Fruit fly (Drosophila melanogaster) whole organism, embryonic: ENCODE measurements around the gene Pino.

ENCODE experiments used
- Bdp1 ChIP-seq: fragments of 200-800 bp; sonication (Bioruptor generic); optimal IDR thresholded peaks from 3 replicates; lab custom pipeline; 2016; ENCODE audit warnings: missing biosample characterization, missing genetic modification characterization
- BtbVII ChIP-seq: fragments of 200-800 bp; sonication (Bioruptor generic); optimal IDR thresholded peaks from 3 replicates; lab custom pipeline; 2017; ENCODE audit warnings: missing biosample characterization, mild to moderate bottlenecking, missing genetic modification characterization
- CG10543 ChIP-seq: fragments of 200-800 bp; sonication (Bioruptor generic); optimal IDR thresholded peaks from 3 replicates; lab custom pipeline; 2017; ENCODE audit warnings: missing biosample characterization, mild to moderate bottlenecking, missing genetic modification characterization, moderate library complexity
- CG11504 ChIP-seq: fragments of 200-800 bp; sonication (Bioruptor generic); optimal IDR thresholded peaks from 3 replicates; lab custom pipeline; 2019; ENCODE audit warnings: missing biosample characterization, mild to moderate bottlenecking, missing genetic modification characterization, moderate library complexity
- CG11695 ChIP-seq: fragments of 200-800 bp; sonication (Bioruptor generic); IDR thresholded peaks from 3 replicates; pipeline ENCODE4 v1.3.6; 2022; ENCODE audit warnings: missing biosample characterization, missing genetic modification characterization
- CG11723 ChIP-seq: fragments of 200-800 bp; sonication (Bioruptor generic); optimal IDR thresholded peaks from 2 replicates; lab custom pipeline; 2017; ENCODE audit warnings: missing biosample characterization, mild to moderate bottlenecking, missing genetic modification characterization
- CG12219 ChIP-seq: fragments of 200-800 bp; sonication (Bioruptor generic); optimal IDR thresholded peaks from 3 replicates; lab custom pipeline; 2018; ENCODE audit warnings: missing biosample characterization, mild to moderate bottlenecking, missing genetic modification characterization
- CG12744 ChIP-seq: fragments of 200-800 bp; sonication (Bioruptor generic); optimal IDR thresholded peaks from 2 replicates; lab custom pipeline; 2016; ENCODE audit warnings: missing biosample characterization, missing genetic modification characterization
- CG13123 ChIP-seq: fragments of 200-800 bp; sonication (Bioruptor generic); optimal IDR thresholded peaks from 2 replicates; lab custom pipeline; 2016; ENCODE audit warnings: missing biosample characterization, missing genetic modification characterization
- CG13424 ChIP-seq: fragments of 200-800 bp; sonication (Bioruptor generic); optimal IDR thresholded peaks from 2 replicates; lab custom pipeline; 2019; ENCODE audit warnings: missing biosample characterization, mild to moderate bottlenecking, missing genetic modification characterization, moderate library complexity
- CG14441 ChIP-seq: fragments of 200-800 bp; sonication (Bioruptor generic); IDR thresholded peaks from 2 replicates; pipeline ENCODE4 v1.3.6; 2022; ENCODE audit warnings: missing biosample characterization, missing genetic modification characterization
- CG15269 ChIP-seq: fragments of 200-800 bp; sonication (Bioruptor generic); optimal IDR thresholded peaks from 2 replicates; lab custom pipeline; 2018; ENCODE audit warnings: missing biosample characterization, mild to moderate bottlenecking, missing genetic modification characterization, moderate library complexity
- CG15514 ChIP-seq: fragments of 200-800 bp; sonication (Bioruptor generic); optimal IDR thresholded peaks from 3 replicates; lab custom pipeline; 2017; ENCODE audit warnings: missing biosample characterization, missing genetic modification characterization, mild to moderate bottlenecking, moderate library complexity, missing genetic modification reagents
- CG17361 ChIP-seq: fragments of 200-800 bp; sonication (Bioruptor generic); IDR thresholded peaks from 3 replicates; pipeline ENCODE4 v1.3.6; 2022; ENCODE audit warnings: missing biosample characterization, missing genetic modification characterization
- CG17385 ChIP-seq: fragments of 200-800 bp; sonication (Bioruptor generic); optimal IDR thresholded peaks from 3 replicates; lab custom pipeline; 2018; ENCODE audit warnings: missing biosample characterization, mild to moderate bottlenecking, missing genetic modification characterization
- CG18599 ChIP-seq: fragments of 200-800 bp; sonication (Bioruptor generic); optimal IDR thresholded peaks from 3 replicates; lab custom pipeline; 2017; ENCODE audit warnings: missing biosample characterization, missing genetic modification characterization, mild to moderate bottlenecking, moderate library complexity, missing genetic modification reagents
- CG2129 ChIP-seq: fragments of 200-800 bp; sonication (Bioruptor generic); IDR thresholded peaks from 2 replicates; pipeline ENCODE4 v1.3.6; 2022; ENCODE audit warnings: missing biosample characterization, missing genetic modification characterization; ENCODE audit not compliant: partially characterized antibody
- CG2202 ChIP-seq: fragments of 200-800 bp; sonication (Bioruptor generic); optimal IDR thresholded peaks from 2 replicates; lab custom pipeline; 2018; ENCODE audit warnings: missing biosample characterization, mild to moderate bottlenecking, missing genetic modification characterization
- CG31388 ChIP-seq: fragments of 200-800 bp; sonication (Bioruptor generic); optimal IDR thresholded peaks from 2 replicates; lab custom pipeline; 2016; ENCODE audit warnings: missing biosample characterization, missing genetic modification characterization
- CG34422 ChIP-seq: fragments of 200-800 bp; sonication (Bioruptor generic); IDR thresholded peaks from 3 replicates; pipeline ENCODE4 v1.3.6; 2022; ENCODE audit warnings: missing biosample characterization, missing genetic modification characterization
- CG6765 ChIP-seq: fragments of 200-800 bp; sonication (Bioruptor generic); optimal IDR thresholded peaks from 3 replicates; lab custom pipeline; 2017; ENCODE audit warnings: missing biosample characterization, mild to moderate bottlenecking, missing genetic modification characterization
- CG9437 ChIP-seq: fragments of 200-800 bp; sonication (Bioruptor generic); optimal IDR thresholded peaks from 2 replicates; lab custom pipeline; 2018; ENCODE audit warnings: missing biosample characterization, mild to moderate bottlenecking, missing genetic modification characterization
- Dip3 ChIP-seq: fragments of 200-800 bp; sonication (Bioruptor generic); optimal IDR thresholded peaks from 3 replicates; lab custom pipeline; 2016; ENCODE audit warnings: missing biosample characterization, missing genetic modification characterization
- ERR ChIP-seq: fragments of 200-800 bp; sonication (Bioruptor generic); optimal IDR thresholded peaks from 2 replicates; lab custom pipeline; 2016; ENCODE audit warnings: missing biosample characterization, missing genetic modification characterization
- Fer1 ChIP-seq: fragments of 200-800 bp; sonication (Bioruptor generic); optimal IDR thresholded peaks from 2 replicates; lab custom pipeline; 2017; ENCODE audit warnings: missing biosample characterization, mild to moderate bottlenecking, missing genetic modification characterization
- Hmx ChIP-seq: fragments of 200-800 bp; sonication (Bioruptor generic); optimal IDR thresholded peaks from 2 replicates; lab custom pipeline; 2016; ENCODE audit warnings: missing biosample characterization, missing genetic modification characterization
- MTF-1 ChIP-seq: fragments of 200-800 bp; sonication (Bioruptor generic); optimal IDR thresholded peaks from 2 replicates; lab custom pipeline; 2018; ENCODE audit warnings: missing biosample characterization, mild to moderate bottlenecking, missing genetic modification characterization, borderline replicate concordance
- Optix ChIP-seq: fragments of 200-800 bp; sonication (Bioruptor generic); IDR thresholded peaks from 3 replicates; pipeline ENCODE4 v1.3.6; 2022; ENCODE audit warnings: missing biosample characterization, missing genetic modification characterization
- Rfx ChIP-seq: fragments of 200-800 bp; sonication (Bioruptor generic); IDR thresholded peaks from 2 replicates; pipeline ENCODE4 v1.3.6; 2022; ENCODE audit warnings: missing biosample characterization, missing genetic modification characterization
- TFAM ChIP-seq: fragments of 200-800 bp; sonication (Bioruptor generic); optimal IDR thresholded peaks from 2 replicates; lab custom pipeline; 2017; ENCODE audit warnings: missing biosample characterization, missing genetic modification characterization, inconsistent platforms
- Vsx1 ChIP-seq: fragments of 200-800 bp; sonication (Bioruptor generic); optimal IDR thresholded peaks from 2 replicates; lab custom pipeline; 2017; ENCODE audit warnings: missing biosample characterization, mild to moderate bottlenecking, missing genetic modification characterization, missing genetic modification reagents
- Xrp1 ChIP-seq: fragments of 200-800 bp; sonication (Bioruptor generic); IDR thresholded peaks from 2 replicates; pipeline ENCODE4 v1.3.6; 2022; ENCODE audit warnings: missing biosample characterization, missing genetic modification characterization
- ara ChIP-seq: fragments of 200-800 bp; sonication (Bioruptor generic); IDR thresholded peaks from 2 replicates; pipeline ENCODE4 v1.3.6; 2022; ENCODE audit warnings: missing biosample characterization, missing genetic modification characterization
- danr ChIP-seq: fragments of 200-800 bp; sonication (Bioruptor generic); IDR thresholded peaks from 2 replicates; pipeline ENCODE4 v1.3.6; 2022; ENCODE audit warnings: missing biosample characterization, missing genetic modification characterization
- dati ChIP-seq: fragments of 200-800 bp; sonication (Bioruptor generic); IDR thresholded peaks from 2 replicates; pipeline ENCODE4 v1.3.6; 2022; ENCODE audit warnings: missing biosample characterization, missing genetic modification characterization
- dm ChIP-seq: fragments of 200-800 bp; sonication (Bioruptor generic); optimal IDR thresholded peaks from 3 replicates; lab custom pipeline; 2016; ENCODE audit warnings: missing biosample characterization, missing genetic modification characterization
- exex ChIP-seq: fragments of 200-800 bp; sonication (Bioruptor generic); optimal IDR thresholded peaks from 4 replicates; lab custom pipeline; 2018; ENCODE audit warnings: missing biosample characterization, mild to moderate bottlenecking, missing genetic modification characterization, moderate library complexity
- fd3F ChIP-seq: fragments of 200-800 bp; sonication (Bioruptor generic); optimal IDR thresholded peaks from 2 replicates; lab custom pipeline; 2018; ENCODE audit warnings: missing biosample characterization, mild to moderate bottlenecking, missing genetic modification characterization, moderate library complexity
- gce ChIP-seq: fragments of 200-800 bp; sonication (Bioruptor generic); IDR thresholded peaks from 3 replicates; pipeline ENCODE4 v1.3.6; 2022; ENCODE audit warnings: missing biosample characterization, missing genetic modification characterization
- ham ChIP-seq: fragments of 200-800 bp; sonication (Bioruptor generic); IDR thresholded peaks from 2 replicates; pipeline ENCODE4 v1.3.6; 2022; ENCODE audit warnings: missing biosample characterization, missing genetic modification characterization
- ken ChIP-seq: fragments of 200-800 bp; sonication (Bioruptor generic); IDR thresholded peaks from 3 replicates; pipeline ENCODE4 v1.3.6; 2022; ENCODE audit warnings: missing biosample characterization, missing genetic modification characterization
- mam ChIP-seq: fragments of 200-800 bp; sonication (Bioruptor generic); optimal IDR thresholded peaks from 3 replicates; lab custom pipeline; 2016; ENCODE audit warnings: missing biosample characterization, missing genetic modification characterization
- mirr ChIP-seq: fragments of 200-800 bp; sonication (Bioruptor generic); optimal IDR thresholded peaks from 3 replicates; lab custom pipeline; 2018; ENCODE audit warnings: missing biosample characterization, mild to moderate bottlenecking, missing genetic modification characterization
- nau ChIP-seq: fragments of 200-800 bp; sonication (Bioruptor generic); optimal IDR thresholded peaks from 3 replicates; lab custom pipeline; 2017; ENCODE audit warnings: missing biosample characterization, mild to moderate bottlenecking, missing genetic modification characterization, missing genetic modification reagents
- nerfin-1 ChIP-seq: fragments of 200-800 bp; sonication (Bioruptor generic); optimal IDR thresholded peaks from 3 replicates; lab custom pipeline; 2019; ENCODE audit warnings: missing biosample characterization, mild to moderate bottlenecking, missing genetic modification characterization, moderate library complexity
- nerfin-2 ChIP-seq: fragments of 200-800 bp; sonication (Bioruptor generic); IDR thresholded peaks from 2 replicates; pipeline ENCODE4 v1.3.6; 2022; ENCODE audit warnings: missing biosample characterization, missing genetic modification characterization; ENCODE audit not compliant: partially characterized antibody
- scrt ChIP-seq: fragments of 200-800 bp; sonication (Bioruptor generic); optimal IDR thresholded peaks from 2 replicates; lab custom pipeline; 2018; ENCODE audit warnings: missing biosample characterization, mild to moderate bottlenecking, missing genetic modification characterization, moderate library complexity
- seq ChIP-seq: fragments of 200-800 bp; sonication (Bioruptor generic); IDR thresholded peaks from 2 replicates; pipeline ENCODE4 v1.3.6; 2022; ENCODE audit warnings: missing biosample characterization, missing genetic modification characterization
- sna ChIP-seq: fragments of 200-800 bp; sonication (Bioruptor generic); IDR thresholded peaks from 2 replicates; pipeline ENCODE4 v1.3.6; 2022; ENCODE audit warnings: missing biosample characterization, missing genetic modification characterization; ENCODE audit not compliant: partially characterized antibody
- tup ChIP-seq: fragments of 200-800 bp; sonication (Bioruptor generic); optimal IDR thresholded peaks from 2 replicates; lab custom pipeline; 2016; ENCODE audit warnings: missing biosample characterization, mild to moderate bottlenecking, missing genetic modification characterization, moderate library complexity
- zfh2 ChIP-seq: fragments of 200-800 bp; sonication (Bioruptor generic); optimal IDR thresholded peaks from 2 replicates; lab custom pipeline; 2016; ENCODE audit warnings: missing biosample characterization, missing genetic modification characterization

Gene Pino

dm6 chr2L:1075753-1076152 is 53.0 kb downstream of the Pino start (continued):
- TF ChIP-seq fd3F (GFP tag; lab: Kevin White, UChicago) (peak; percentile 50), CG11723 (peak; percentile 81), scrt (GFP tag; lab: Kevin White, UChicago) (peak; percentile 56), zfh2 (GFP tag; lab: Kevin White, UChicago) (peak; percentile 40), seq (GFP tag; lab: Robert Waterston, UW) (peak; percentile 79), dm (GFP tag; lab: Kevin White, UChicago) (peak; percentile 81), mirr (GFP tag; lab: Kevin White, UChicago) (no peak), dati (GFP tag; lab: Robert Waterston, UW) (peak; percentile 87), CG15514 (GFP tag; lab: Kevin White, UChicago) (peak; percentile 13), CG2129 (GFP tag; lab: Robert Waterston, UW) (no peak), Vsx1 (GFP tag; lab: Kevin White, UChicago) (peak; percentile 74), Fer1 (GFP tag; lab: Kevin White, UChicago) (peak; percentile 64), TFAM (GFP tag; lab: Kevin White, UChicago) (no peak), CG13123 (peak; percentile 86), danr (peak; percentile 85), nerfin-1 (tag; lab: Kevin White, UChicago) (peak; percentile 77), CG13424 (tag; lab: Kevin White, UChicago) (peak; percentile 87), ken (GFP tag; lab: Robert Waterston, UW) (peak; percentile 96), CG31388 (GFP tag; lab: Kevin White, UChicago) (peak; percentile 87), MTF-1 (GFP tag; lab: Kevin White, UChicago) (peak; percentile 82), CG17385 (GFP tag; lab: Kevin White, UChicago) (peak; percentile 83), Bdp1 (peak; percentile 88), Xrp1 (GFP tag; lab: Robert Waterston, UW) (peak; percentile 97), CG12744 (peak; percentile 74), Rfx (peak; percentile 84), CG17361 (peak; percentile 92), nerfin-2 (GFP tag; lab: Robert Waterston, UW) (no peak), nau (GFP tag; lab: Kevin White, UChicago) (peak; percentile 78), CG2202 (tag; lab: Kevin White, UChicago) (peak; percentile 91), CG18599 (GFP tag; lab: Kevin White, UChicago) (peak; percentile 73), mam (GFP tag; lab: Kevin White, UChicago) (peak; percentile 85), tup (GFP tag; lab: Kevin White, UChicago) (peak; percentile 85), CG12219 (GFP tag; lab: Kevin White, UChicago) (peak; percentile 89), CG6765 (GFP tag; lab: Kevin White, UChicago) (no peak), Optix (GFP tag; lab: Robert Waterston, UW) (peak; percentile 98), sna (GFP tag; lab: Robert Waterston, UW) (no peak), CG15269 (tag; lab: Kevin White, UChicago) (peak; percentile 87), ara (GFP tag; lab: Robert Waterston, UW) (peak; percentile 97), CG14441 (GFP tag; lab: Robert Waterston, UW) (peak; percentile 93), exex (no peak), CG9437 (GFP tag; lab: Kevin White, UChicago) (peak; percentile 76), BtbVII (GFP tag; lab: Kevin White, UChicago) (peak; percentile 65), CG10543 (GFP tag; lab: Kevin White, UChicago) (no peak), Hmx (GFP tag; lab: Kevin White, UChicago) (no peak), gce (GFP tag; lab: Robert Waterston, UW) (peak; percentile 91), ERR (GFP tag; lab: Kevin White, UChicago) (peak; percentile 75), CG11695 (GFP tag; lab: Robert Waterston, UW) (peak; percentile 88), CG11504 (tag; lab: Kevin White, UChicago) (peak; percentile 92), ham (no peak), Dip3 (GFP tag; lab: Kevin White, UChicago) (peak; percentile 71), CG34422 (GFP tag; lab: Robert Waterston, UW) (peak; percentile 96)
